Worm (Caenorhabditis elegans): ENCODE results near the gene ddi-1.

DNA sequence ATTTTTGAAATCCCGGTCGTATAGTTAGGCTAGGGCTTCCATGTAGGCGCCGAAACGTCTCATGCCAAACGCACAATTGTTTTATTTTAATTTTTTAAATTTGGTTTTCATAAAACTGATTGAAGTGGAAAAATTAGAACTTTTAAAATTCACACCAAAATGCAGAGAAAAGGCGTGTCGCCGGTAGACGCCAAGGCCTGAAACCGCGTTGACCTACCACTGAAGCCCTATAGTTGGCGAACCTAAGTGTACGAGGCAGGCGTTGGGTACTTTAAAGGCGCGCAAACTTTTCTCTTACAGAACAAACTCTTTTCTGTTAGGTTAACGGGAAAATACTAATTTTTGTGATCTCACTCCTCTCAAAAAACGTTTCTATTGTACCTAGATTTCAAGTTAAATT is 29.4 kb upstream of the ddi-1 start, which contains the start of gene Y73B6BL.44:
- TF ChIP-seq tab-1 (GFP tag; IDR thresholded peaks at IDR 0.05) (no peak), flt-1 (GFP tag; IDR thresholded peaks at IDR 0.05) (no peak)

Measured in whole organism, midembryonic.